Worm (Caenorhabditis elegans) whole organism, L1 larva: ENCODE measurements around the gene gst-1.

Source experiments
- ama-1 ChIP-seq: fragments of 150-350 bp; optimal IDR thresholded peaks from 2 replicates; lab custom pipeline; 2014
- ceh-82 ChIP-seq, 3 experiments: fragments of 150-350 bp in 1 of 3; sonication (generic microtip) in 2 of 3; optimal IDR thresholded peaks; 2 replicates each; lab custom pipeline; 2014 to 2017; ENCODE audit warnings: missing biosample characterization in 3 of 3, missing genetic modification characterization in 3 of 3
- fos-1 ChIP-seq: fragments of 150-350 bp; optimal IDR thresholded peaks from 2 replicates; lab custom pipeline; 2014; ENCODE audit warnings: missing biosample characterization, missing genetic modification characterization

DNA sequence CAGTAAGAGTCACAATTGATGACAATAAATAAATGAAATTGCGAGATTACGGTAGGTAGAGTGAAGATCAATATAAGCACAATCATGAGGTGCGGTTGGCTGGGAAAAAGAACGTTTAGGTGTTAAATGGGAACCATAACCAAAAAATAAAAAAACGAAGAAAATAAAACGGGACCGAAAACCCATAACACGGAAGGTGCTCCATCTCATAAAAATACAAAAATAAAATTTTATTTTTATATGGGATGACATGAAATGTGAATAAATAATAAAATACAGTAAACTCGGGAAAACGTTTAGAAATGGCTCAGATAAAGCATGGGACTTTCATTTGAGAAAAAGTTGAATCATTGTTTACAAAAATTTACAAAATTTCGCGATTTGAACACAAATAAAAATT, 16.4 kb downstream of the gst-1 start, which contains the start of gene F02A9.7:
- no peak for TF ChIP-seq fos-1 (tag; lab: Kevin White, UChicago)
- TF ChIP-seq ceh-82 (tag; optimal IDR thresholded peaks at IDR 0.05; lab: Kevin White, UChicago): no peak
- TF ChIP-seq ama-1: no peak
